Worm (Caenorhabditis elegans): Measurements from ENCODE around the gene nlp-71.

DNA sequence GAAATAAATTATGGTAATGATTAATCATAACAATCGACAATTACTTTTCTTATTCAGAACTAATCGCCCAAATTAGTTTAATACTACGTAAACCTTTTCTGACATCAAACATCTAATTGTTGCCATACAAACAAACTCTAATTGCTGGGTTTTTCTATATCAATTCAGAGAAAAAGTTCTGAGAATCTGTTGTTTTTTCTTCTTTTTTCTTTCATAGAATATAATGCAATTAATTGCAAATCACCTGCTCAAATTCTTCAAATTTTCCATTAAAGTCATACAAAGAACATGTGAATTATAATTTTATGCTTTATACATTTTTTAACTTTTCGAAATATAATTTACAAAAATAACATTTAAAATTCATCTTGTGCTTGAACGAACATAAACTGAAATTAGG is 10.0 kb downstream of the nlp-71 start:
- TF ChIP-seq B0310.2 (tag; optimal IDR thresholded peaks at IDR 0.05) (no peak), tra-4 (tag; optimal IDR thresholded peaks at IDR 0.05) (no peak), hmbx-1 (tag; optimal IDR thresholded peaks at IDR 0.05) (no peak), tbx-11 (GFP tag; IDR thresholded peaks at IDR 0.05) (no peak), aly-1 (tag; optimal IDR thresholded peaks at IDR 0.05) (no peak), ama-1 (optimal IDR thresholded peaks at IDR 0.05) (no peak), F13C5.2 (tag; optimal IDR thresholded peaks at IDR 0.05) (no peak), hnd-1 (tag; optimal IDR thresholded peaks at IDR 0.05) (no peak), ceh-13 (GFP tag; optimal IDR thresholded peaks at IDR 0.05) (no peak), scrt-1 (GFP tag; IDR thresholded peaks at IDR 0.05) (no peak), pes-1 (GFP tag; IDR thresholded peaks at IDR 0.05) (no peak)

Measured in whole organism, early embryonic.